Worm (Caenorhabditis elegans) whole organism, L1 larva: ENCODE measurements around the gene cyp-33A1.

ENCODE experiments used
- C34B4.2 ChIP-seq: sonication (generic microtip); optimal IDR thresholded peaks from 2 replicates; lab custom pipeline; 2017; ENCODE audit warnings: mild to moderate bottlenecking, missing genetic modification characterization, missing compliant biosample characterization
- ceh-63 ChIP-seq: fragments of 200-800 bp; sonication (Bioruptor generic); optimal IDR thresholded peaks from 2 replicates; lab custom pipeline; 2018; ENCODE audit warnings: mild to moderate bottlenecking, missing genetic modification characterization, missing compliant biosample characterization
- elt-3 ChIP-seq, 6 experiments: fragments of 150-350 bp in 1 of 6; sonication (generic microtip); optimal IDR thresholded peaks; 2 replicates each; lab custom pipeline; 2017 to 2018; ENCODE audit warnings: missing biosample characterization in 6 of 6, missing genetic modification characterization in 6 of 6, inconsistent platforms in 1 of 6
- ztf-11 ChIP-seq, 2 experiments: sonication (generic microtip); optimal IDR thresholded peaks; 2 replicates each; lab custom pipeline; 2016 to 2017; ENCODE audit warnings: missing genetic modification characterization in 2 of 2, missing biosample characterization in 1 of 2, missing compliant biosample characterization in 1 of 2

ce11 chrV:7705316-7705715, 24.1 kb upstream of the cyp-33A1 start, which contains the start of gene srw-3:
- no peak for TF ChIP-seq ztf-11 (tag; optimal IDR thresholded peaks at IDR 0.05; lab: Kevin White, UChicago)
- no peak for TF ChIP-seq ceh-63 (GFP tag; lab: Kevin White, UChicago)
- no peak for TF ChIP-seq elt-3 (tag; optimal IDR thresholded peaks at IDR 0.05; lab: Kevin White, UChicago)
- TF ChIP-seq C34B4.2 (tag; lab: Kevin White, UChicago), result no peak
